Fruit fly (Drosophila melanogaster): ENCODE results near the gene CG42521.
A peak's percentile ranks its signal among the peaks of the same experiment; 100 is the strongest.

The CG42521 gene

DNA sequence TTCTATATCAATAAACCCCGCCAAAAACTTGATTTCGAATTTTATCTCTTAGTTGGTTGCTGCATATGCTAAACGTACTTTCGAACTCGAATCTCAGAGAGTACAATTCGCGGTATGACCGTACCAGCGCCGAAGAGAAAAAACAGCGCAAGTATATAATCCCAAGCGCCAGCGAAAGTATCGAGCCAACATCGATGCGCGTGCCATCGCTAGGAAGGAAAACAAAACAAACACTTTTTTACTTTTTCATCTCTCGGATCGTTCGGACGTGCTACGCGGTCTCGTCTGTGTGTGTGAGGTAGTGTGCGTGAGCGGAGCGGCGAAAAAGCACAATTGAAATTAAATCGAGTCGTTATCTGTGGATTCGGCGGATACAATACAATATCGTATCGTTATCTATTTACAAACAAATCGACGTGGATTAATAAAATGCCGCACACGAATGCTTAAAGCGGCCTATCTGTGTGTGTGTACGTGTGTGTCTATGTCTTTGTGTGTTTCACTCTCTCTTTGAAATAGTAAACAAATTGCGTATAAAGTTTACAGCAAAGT, 41.2 kb upstream of the CG42521 start, which contains the start of gene simj (continued):
- TF ChIP-seq ATbp (GFP tag; optimal IDR thresholded peaks at IDR 0.05) (peak; percentile 63), CG1233 (GFP tag; optimal IDR thresholded peaks at IDR 0.05) (peak; percentile 63), pho (GFP tag; optimal IDR thresholded peaks at IDR 0.05) (peak; percentile 23), CrebB (tag; optimal IDR thresholded peaks at IDR 0.05) (peak; percentile 58)

DNA sequence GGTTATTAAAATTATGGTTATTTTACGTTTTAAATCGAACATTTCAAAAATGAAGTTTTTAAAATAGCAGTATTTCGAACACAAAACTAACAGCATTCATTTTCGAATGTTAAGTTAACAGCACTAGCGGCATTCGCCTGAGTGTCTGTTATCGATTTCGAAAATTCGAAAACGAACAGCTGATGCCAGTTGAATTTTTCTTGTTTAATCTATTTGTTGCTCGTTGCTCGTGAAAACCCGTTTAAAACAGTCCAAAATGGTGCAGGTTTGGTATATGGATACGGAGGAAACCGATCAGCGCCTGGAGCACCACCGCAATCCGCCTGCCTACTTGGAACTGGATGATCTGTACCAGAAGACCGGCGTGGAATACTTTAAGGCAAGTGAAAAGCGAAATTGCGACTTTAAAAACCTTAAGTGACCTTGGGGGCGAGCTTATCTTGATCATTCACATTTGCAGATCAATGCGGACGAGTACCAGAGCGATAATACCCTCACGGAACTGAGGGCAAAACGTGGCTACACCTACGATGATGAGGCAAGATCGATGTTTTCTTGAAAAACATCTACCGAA, 39.9 kb upstream of the CG42521 start, which contains the start of gene Adi1:
Gene Adi1 (plus strand): TSS at position 187 of the 574 bp plus-strand sequence.
- no peak for TF ChIP-seq CG18619 (GFP tag; optimal IDR thresholded peaks at IDR 0.05)
- no peak for TF ChIP-seq abd-A (tag; optimal IDR thresholded peaks at IDR 0.05)
- peak in 1 of 2 experiments; percentile 82 for TF ChIP-seq crp (GFP tag; optimal IDR thresholded peaks at IDR 0.05)
- peak; percentile 49 for TF ChIP-seq ERR (GFP tag; optimal IDR thresholded peaks at IDR 0.05)
- no peak for TF ChIP-seq CG8290 (GFP tag; optimal IDR thresholded peaks at IDR 0.05)
- peak in 1 of 2 experiments; percentile 5 for TF ChIP-seq CG8290 (tag; optimal IDR thresholded peaks at IDR 0.05)
- TF ChIP-seq Dp (GFP tag; optimal IDR thresholded peaks at IDR 0.05), result peak; percentile 31
- no peak for TF ChIP-seq CG1024 (GFP tag; IDR thresholded peaks at IDR 0.05)
- no peak for TF ChIP-seq crol (GFP tag; IDR thresholded peaks at IDR 0.05)
- TF ChIP-seq CG13894 (tag; optimal IDR thresholded peaks at IDR 0.05), result peak; percentile 14
- peak; percentile 28 for TF ChIP-seq lbe (GFP tag; optimal IDR thresholded peaks at IDR 0.05)
- TF ChIP-seq pzg (GFP tag; optimal IDR thresholded peaks at IDR 0.05), result peak; percentile 13
- peak; percentile 50 for TF ChIP-seq CG34376 (GFP tag; optimal IDR thresholded peaks at IDR 0.05)
- peak; percentile 22; the same call in 1 of the 2 replicates for TF ChIP-seq E2f2 (GFP tag; IDR thresholded peaks at IDR 0.05)
- peak; percentile 17 for TF ChIP-seq sug (tag; optimal IDR thresholded peaks at IDR 0.05)
- TF ChIP-seq unc-4 (GFP tag; IDR thresholded peaks at IDR 0.05; ENCODE audit: partially characterized antibody), result no peak
- no peak for TF ChIP-seq CoRest (tag; optimal IDR thresholded peaks at IDR 0.05)
- TF ChIP-seq ftz-f1 (GFP tag; optimal IDR thresholded peaks at IDR 0.05), result peak; percentile 62
- no peak for TF ChIP-seq Aef1 (GFP tag; IDR thresholded peaks at IDR 0.05)
- peak; percentile 7 for TF ChIP-seq Fer1 (GFP tag; optimal IDR thresholded peaks at IDR 0.05)
- peak; percentile 44 for TF ChIP-seq MBD-R2 (GFP tag; IDR thresholded peaks at IDR 0.05)
- TF ChIP-seq CG13287 (GFP tag; IDR thresholded peaks at IDR 0.05; ENCODE audit: partially characterized antibody), result peak; percentile 27
- peak; percentile 22 for TF ChIP-seq grn (GFP tag; optimal IDR thresholded peaks at IDR 0.05)
- TF ChIP-seq Pdp1 (GFP tag; optimal IDR thresholded peaks at IDR 0.05), result no peak
- TF ChIP-seq MESR4 (GFP tag; optimal IDR thresholded peaks at IDR 0.05), result peak; percentile 27
- peak; percentile 69 for TF ChIP-seq wek (GFP tag; optimal IDR thresholded peaks at IDR 0.05)
- TF ChIP-seq caup (GFP tag; optimal IDR thresholded peaks at IDR 0.05; ENCODE audit: severe bottlenecking), result no peak

DNA sequence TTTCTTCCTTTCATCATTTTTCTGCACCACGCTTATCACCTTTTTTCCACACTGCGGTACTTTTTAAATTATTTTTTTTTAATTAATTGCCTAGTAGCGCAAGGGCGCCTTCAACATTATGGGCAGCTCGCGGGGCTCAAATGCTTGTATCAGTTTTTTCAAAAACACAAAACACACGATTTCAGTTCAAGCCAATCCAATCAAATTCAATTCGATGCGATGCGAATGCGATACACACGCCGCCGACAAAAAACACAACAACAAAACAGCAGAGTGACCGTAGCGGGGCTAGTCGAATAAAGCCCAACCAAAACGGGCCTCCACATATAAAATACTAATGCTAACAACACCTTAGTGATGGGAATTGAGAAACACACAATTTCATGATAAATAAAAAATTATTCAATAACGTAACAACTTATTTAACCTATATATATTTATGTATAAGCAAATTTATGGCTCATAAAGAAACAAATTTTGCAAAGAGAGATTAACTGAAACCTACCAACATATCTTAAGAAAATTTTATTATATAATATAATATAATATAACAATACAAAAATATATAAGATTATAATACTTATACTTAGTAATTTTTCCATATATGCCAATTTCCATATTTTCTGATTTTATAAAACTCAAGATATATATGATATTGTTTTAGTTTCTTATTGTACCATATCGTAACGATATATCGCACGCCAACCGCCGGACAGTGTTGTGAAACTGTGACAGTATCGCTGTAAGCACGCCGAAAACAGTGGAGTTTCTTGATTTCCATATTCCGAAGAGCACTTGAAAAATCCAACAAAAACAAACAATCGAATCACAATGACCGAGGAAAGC, 37.6 kb upstream of the CG42521 start, which contains the start of the genes CG32066 and CG8003:
Gene CG32066 (minus strand): TSS at position 270 of the 846 bp plus-strand sequence.
Gene CG8003 (plus strand): TSS at position 732 of the 846 bp plus-strand sequence.
- TF ChIP-seq sc (optimal IDR thresholded peaks at IDR 0.05), result no peak
- TF ChIP-seq sc (GFP tag; optimal IDR thresholded peaks at IDR 0.05), result no peak
- TF ChIP-seq luna (GFP tag; optimal IDR thresholded peaks at IDR 0.05), result no peak
- TF ChIP-seq CG10565 (GFP tag; optimal IDR thresholded peaks at IDR 0.05), result no peak
- TF ChIP-seq cad (GFP tag; optimal IDR thresholded peaks at IDR 0.05), result no peak
- TF ChIP-seq toy (GFP tag; IDR thresholded peaks at IDR 0.05), result no peak
- TF ChIP-seq sr (GFP tag; IDR thresholded peaks at IDR 0.05), result no peak
- peak; percentile 54 for TF ChIP-seq CG7556 (GFP tag; optimal IDR thresholded peaks at IDR 0.05)
- no peak for TF ChIP-seq Deaf1 (tag; optimal IDR thresholded peaks at IDR 0.05)
- 0 out of 3 replicates have a peak, but pooled peaks have one; percentile 15 for TF ChIP-seq CG11695 (GFP tag; IDR thresholded peaks at IDR 0.05)
- peak; percentile 29 for TF ChIP-seq Xbp1 (GFP tag; optimal IDR thresholded peaks at IDR 0.05)
- no peak for TF ChIP-seq pros (GFP tag; optimal IDR thresholded peaks at IDR 0.05)
- TF ChIP-seq CG6813 (GFP tag; optimal IDR thresholded peaks at IDR 0.05), result peak; percentile 9
- peak; percentile 85 for TF ChIP-seq CG7963 (GFP tag; IDR thresholded peaks at IDR 0.05; ENCODE audit: partially characterized antibody)
- TF ChIP-seq CG8290 (GFP tag; optimal IDR thresholded peaks at IDR 0.05), result peak; percentile 38
- peak in 1 of 2 experiments; percentile 78 for TF ChIP-seq CG8290 (tag; optimal IDR thresholded peaks at IDR 0.05)
- TF ChIP-seq ara (GFP tag; IDR thresholded peaks at IDR 0.05), result no peak
